Fruit fly (Drosophila melanogaster): ENCODE measurements around the gene RpL3.

Gene RpL3

DNA sequence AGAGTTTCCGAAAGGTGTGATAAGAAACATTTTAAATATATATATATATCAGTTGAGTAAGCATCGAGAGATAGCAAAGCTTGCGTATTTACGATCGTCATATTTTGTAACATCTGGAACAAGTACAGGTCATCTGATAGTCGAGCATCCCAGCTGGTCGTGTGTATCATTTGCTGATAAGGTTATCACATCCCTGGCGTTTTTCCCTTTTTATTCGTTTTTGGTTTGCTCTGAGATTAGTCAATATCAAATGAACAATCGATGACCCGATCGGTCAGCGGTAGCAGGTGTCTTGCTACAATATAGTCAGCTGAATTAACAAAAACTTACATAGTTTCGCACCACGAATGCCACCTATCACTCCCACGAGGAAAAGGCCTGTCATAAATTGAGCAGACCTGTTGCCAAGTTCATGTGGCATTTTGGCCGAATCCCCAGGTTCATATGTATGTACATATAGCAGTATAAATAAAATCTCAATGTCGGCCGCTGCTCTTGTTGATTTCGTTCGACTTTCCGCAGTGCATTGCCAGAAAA, 20.7 kb upstream of the RpL3 start (continued):
- no peak for TF ChIP-seq CG15696 (tag; optimal IDR thresholded peaks at IDR 0.05)
- TF ChIP-seq Camta (GFP tag; optimal IDR thresholded peaks at IDR 0.05): no peak
- peak; percentile 60 for TF ChIP-seq NfI (GFP tag; optimal IDR thresholded peaks at IDR 0.05)
- no peak for TF ChIP-seq Kr (GFP tag; optimal IDR thresholded peaks at IDR 0.05)
- no peak for TF ChIP-seq Sin3A (optimal IDR thresholded peaks at IDR 0.05)
- TF ChIP-seq Hand (GFP tag; optimal IDR thresholded peaks at IDR 0.05): peak; percentile 60
- TF ChIP-seq Hr39 (optimal IDR thresholded peaks at IDR 0.05): no peak
- TF ChIP-seq CG14965 (GFP tag; optimal IDR thresholded peaks at IDR 0.05; ENCODE audit: borderline replicate concordance): no peak
- peak; percentile 48 for TF ChIP-seq CG12769 (tag; optimal IDR thresholded peaks at IDR 0.05)
- TF ChIP-seq CG4820 (GFP tag; optimal IDR thresholded peaks at IDR 0.05): peak; percentile 28
- peak; percentile 38 for TF ChIP-seq CG12942 (GFP tag; optimal IDR thresholded peaks at IDR 0.05)
- TF ChIP-seq dmrt99B (tag; optimal IDR thresholded peaks at IDR 0.05): peak; percentile 61
- TF ChIP-seq CG7745 (tag; optimal IDR thresholded peaks at IDR 0.05): no peak
- no peak for TF ChIP-seq Ets65A (GFP tag)
- TF ChIP-seq CG4854 (GFP tag; optimal IDR thresholded peaks at IDR 0.05): no peak
- no peak for TF ChIP-seq Myb (GFP tag; optimal IDR thresholded peaks at IDR 0.05)
- no peak for TF ChIP-seq yki (optimal IDR thresholded peaks at IDR 0.05)
- no peak for TF ChIP-seq D (optimal IDR thresholded peaks at IDR 0.05)
- no peak for TF ChIP-seq D (GFP tag; optimal IDR thresholded peaks at IDR 0.05)
- peak; percentile 76 for TF ChIP-seq corto (GFP tag; optimal IDR thresholded peaks at IDR 0.05)
- peak; percentile 54 for TF ChIP-seq CG31224 (GFP tag; IDR thresholded peaks at IDR 0.05)
- TF ChIP-seq CG10959 (GFP tag; IDR thresholded peaks at IDR 0.05): no peak
- TF ChIP-seq amos (GFP tag; IDR thresholded peaks at IDR 0.05; ENCODE audit: partially characterized antibody): no peak
- TF ChIP-seq GATAe (GFP tag; conservative IDR thresholded peaks at IDR 0.05): peak; percentile 87
- no peak for TF ChIP-seq CG8089 (GFP tag; optimal IDR thresholded peaks at IDR 0.05)
- no peak for TF ChIP-seq wek (GFP tag; optimal IDR thresholded peaks at IDR 0.05)
- no peak for TF ChIP-seq Dp (GFP tag; optimal IDR thresholded peaks at IDR 0.05)
- TF ChIP-seq BtbVII (GFP tag; optimal IDR thresholded peaks at IDR 0.05): peak; percentile 9
- no peak for TF ChIP-seq Stat92E (GFP tag; optimal IDR thresholded peaks at IDR 0.05)
- TF ChIP-seq Bteb2 (GFP tag; optimal IDR thresholded peaks at IDR 0.05): no peak
- TF ChIP-seq dm (GFP tag; optimal IDR thresholded peaks at IDR 0.05): no peak
- TF ChIP-seq bsh (GFP tag; optimal IDR thresholded peaks at IDR 0.05): peak in 1 of 2 experiments; percentile 44
- TF ChIP-seq CG11723 (GFP tag; optimal IDR thresholded peaks at IDR 0.05): no peak
- TF ChIP-seq CHES-1-like (GFP tag; optimal IDR thresholded peaks at IDR 0.05): no peak
- TF ChIP-seq jumu (GFP tag; optimal IDR thresholded peaks at IDR 0.05): no peak
- no peak for TF ChIP-seq ab (GFP tag; optimal IDR thresholded peaks at IDR 0.05)
- TF ChIP-seq CG3995 (GFP tag; optimal IDR thresholded peaks at IDR 0.05): peak; percentile 35
- peak; percentile 62 for TF ChIP-seq CoRest (tag; optimal IDR thresholded peaks at IDR 0.05)
- peak; percentile 13 for TF ChIP-seq NK7.1 (GFP tag; optimal IDR thresholded peaks at IDR 0.05)
- TF ChIP-seq Side (GFP tag; optimal IDR thresholded peaks at IDR 0.05): no peak
- no peak for TF ChIP-seq CG12236 (GFP tag; optimal IDR thresholded peaks at IDR 0.05)
- 0 out of 2 replicates have a peak, but pooled peaks have one; percentile 33 for TF ChIP-seq CG43689 (GFP tag; IDR thresholded peaks at IDR 0.05)
- TF ChIP-seq CG4424 (GFP tag; optimal IDR thresholded peaks at IDR 0.05): peak; percentile 36
- peak; percentile 76 for TF ChIP-seq CG15269 (tag; optimal IDR thresholded peaks at IDR 0.05)
- no peak for TF ChIP-seq gsb-n (tag; optimal IDR thresholded peaks at IDR 0.05)
- TF ChIP-seq CG12155 (GFP tag; optimal IDR thresholded peaks at IDR 0.05): peak; percentile 42
- TF ChIP-seq lmd (GFP tag; IDR thresholded peaks at IDR 0.05): peak; percentile 49; the same call in 1 of the 2 replicates
- TF ChIP-seq CG17328 (GFP tag; IDR thresholded peaks at IDR 0.05): peak; percentile 39; the same call in 1 of the 2 replicates
- TF ChIP-seq pfk (GFP tag; optimal IDR thresholded peaks at IDR 0.05): no peak
- peak; percentile 7 for TF ChIP-seq Usf (GFP tag; optimal IDR thresholded peaks at IDR 0.05)
- TF ChIP-seq CG14860 (GFP tag; IDR thresholded peaks at IDR 0.05; ENCODE audit: partially characterized antibody): no peak
- no peak for TF ChIP-seq sim (GFP tag; IDR thresholded peaks at IDR 0.05)
